Worm (Caenorhabditis elegans) whole organism, young adult: Measurements from ENCODE around the gene rps-3.

ENCODE experiments used
- T07F8.4 ChIP-seq: sonication (generic microtip); optimal IDR thresholded peaks from 2 replicates; lab custom pipeline; 2016; ENCODE audit warnings: mild to moderate bottlenecking, missing genetic modification characterization, moderate library complexity, missing compliant biosample characterization
- akir-1 ChIP-seq: fragments of 200-800 bp; sonication (Bioruptor generic); optimal IDR thresholded peaks from 2 replicates; lab custom pipeline; 2018; ENCODE audit warnings: mild to moderate bottlenecking, missing genetic modification characterization, moderate library complexity, missing compliant biosample characterization
- ets-4 ChIP-seq: fragments of 200-800 bp; sonication (Bioruptor generic); optimal IDR thresholded peaks from 2 replicates; lab custom pipeline; 2018; ENCODE audit warnings: mild to moderate bottlenecking, missing genetic modification characterization, missing compliant biosample characterization

rps-3 gene

DNA sequence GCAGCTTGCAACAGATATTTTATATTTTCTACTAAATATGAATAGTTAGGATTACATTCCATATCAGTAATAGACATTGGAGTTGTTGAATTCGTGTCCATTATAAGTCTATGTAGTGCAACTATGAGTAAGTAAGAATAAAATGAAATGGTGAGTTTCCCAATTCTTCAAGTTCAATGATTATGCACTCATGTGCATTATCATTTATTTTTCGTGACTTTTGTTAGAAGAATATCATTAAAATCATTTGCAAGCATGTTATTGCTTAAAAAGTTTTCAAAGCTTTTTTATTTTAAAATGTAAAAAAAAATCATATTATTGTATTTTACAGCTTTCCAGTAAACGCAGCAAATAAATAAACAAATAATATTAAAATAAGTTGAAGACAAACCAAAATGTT lies 50.1 kb downstream of the rps-3 start, which contains the start of gene srg-9:
Gene srg-9 (minus strand): TSS at position 101 of the 400 bp plus-strand sequence.
- no peak for TF ChIP-seq ets-4 (GFP tag; lab: Kevin White, UChicago)
- no peak for TF ChIP-seq T07F8.4 (tag; lab: Kevin White, UChicago)
- TF ChIP-seq akir-1: no peak
